Fruit fly (Drosophila melanogaster) whole organism, prepupa: ENCODE results near the gene CG14042.

ENCODE experiments used
- CG16779 ChIP-seq: fragments of 200-800 bp; sonication (Bioruptor generic); optimal IDR thresholded peaks from 3 replicates; lab custom pipeline; 2017; ENCODE audit warnings: missing biosample characterization, mild to moderate bottlenecking, missing genetic modification characterization
- CG7368 ChIP-seq: fragments of 200-800 bp; sonication (Bioruptor generic); optimal IDR thresholded peaks from 3 replicates; lab custom pipeline; 2016; ENCODE audit warnings: missing biosample characterization, missing genetic modification characterization
- CG8319 ChIP-seq: fragments of 200-800 bp; sonication (Bioruptor generic); optimal IDR thresholded peaks from 3 replicates; lab custom pipeline; 2016; ENCODE audit warnings: missing biosample characterization, missing genetic modification characterization
- CG8632 ChIP-seq: fragments of 200-800 bp; sonication (Bioruptor generic); optimal IDR thresholded peaks from 3 replicates; lab custom pipeline; 2016; ENCODE audit warnings: missing biosample characterization, missing genetic modification characterization
- Eip78C ChIP-seq: fragments of 200-800 bp; sonication (Bioruptor generic); peaks from one replicate; lab custom pipeline; 2016; ENCODE audit warnings: missing biosample characterization, missing genetic modification characterization
- Gug ChIP-seq: fragments of 200-800 bp; sonication (Bioruptor generic); IDR thresholded peaks from 2 replicates; pipeline ENCODE4 v1.3.6; 2022; ENCODE audit warnings: missing biosample characterization, missing genetic modification characterization
- Hr39 ChIP-seq: fragments of 200-800 bp; sonication (Bioruptor generic); optimal IDR thresholded peaks from 2 replicates; lab custom pipeline; 2016; ENCODE audit warnings: missing biosample characterization, missing genetic modification characterization
- Smox ChIP-seq: fragments of 200-800 bp; sonication (Bioruptor generic); optimal IDR thresholded peaks from 3 replicates; lab custom pipeline; 2016; ENCODE audit warnings: missing biosample characterization, missing genetic modification characterization
- acj6 ChIP-seq: fragments of 200-800 bp; sonication (Bioruptor generic); optimal IDR thresholded peaks from 3 replicates; lab custom pipeline; 2016; ENCODE audit warnings: missing biosample characterization, missing genetic modification characterization
- dsx ChIP-seq: fragments of 200-800 bp; optimal IDR thresholded peaks from 3 replicates; lab custom pipeline; 2019; ENCODE audit warnings: missing biosample characterization, mild to moderate bottlenecking, missing genetic modification characterization, moderate library complexity; ENCODE audit not compliant: poor library complexity, severe bottlenecking
- fd59A ChIP-seq: fragments of 200-800 bp; sonication (Bioruptor generic); optimal IDR thresholded peaks from 2 replicates; lab custom pipeline; 2017; ENCODE audit warnings: missing biosample characterization, mild to moderate bottlenecking, missing genetic modification characterization, missing genetic modification reagents
- lz ChIP-seq: fragments of 200-800 bp; sonication (Bioruptor generic); optimal IDR thresholded peaks from 3 replicates; lab custom pipeline; 2016; ENCODE audit warnings: missing biosample characterization, missing genetic modification characterization

DNA sequence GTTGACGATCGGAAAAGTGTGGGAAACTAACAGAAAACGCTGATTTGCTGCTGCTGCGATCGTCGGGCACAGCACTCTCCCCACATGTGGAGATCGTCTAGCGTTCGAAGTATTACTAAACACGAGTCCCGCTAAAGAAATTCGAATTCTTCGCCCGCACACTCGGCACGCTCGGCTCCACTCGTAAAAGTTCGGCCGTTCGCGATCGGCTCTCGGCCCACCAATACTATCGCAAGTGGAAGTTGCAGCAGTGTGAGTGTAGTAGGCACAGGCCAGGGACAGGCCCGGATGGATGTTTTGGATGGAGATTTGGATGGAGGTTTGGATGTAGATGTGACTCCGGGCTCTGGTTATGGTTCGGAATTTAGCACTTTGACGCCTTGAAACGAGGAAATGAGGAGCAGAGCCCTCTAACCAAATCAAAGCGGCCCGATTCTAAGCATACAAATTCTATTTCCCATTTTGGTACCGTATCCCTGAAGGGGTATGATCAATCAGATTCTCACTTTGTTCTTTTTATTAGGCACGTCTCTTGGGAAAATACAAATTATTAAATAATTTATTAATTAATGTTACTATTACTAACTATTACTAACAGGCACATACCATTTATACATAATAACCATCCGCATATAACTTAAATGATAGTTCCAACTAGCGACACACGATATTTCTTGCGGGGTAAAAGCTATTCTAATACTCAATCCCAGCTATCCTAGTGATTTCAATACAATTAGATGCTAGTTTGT is 10.0 kb upstream of the CG14042 start:
- TF ChIP-seq Hr39 (GFP tag; lab: Kevin White, UChicago) = no peak
- no peak for TF ChIP-seq Eip78C
- no peak for TF ChIP-seq CG8632 (GFP tag; lab: Kevin White, UChicago)
- TF ChIP-seq fd59A (GFP tag; lab: Kevin White, UChicago) = no peak
- no peak for TF ChIP-seq acj6 (GFP tag; lab: Kevin White, UChicago)
- TF ChIP-seq dsx (GFP tag; lab: Kevin White, UChicago) = no peak
- no peak for TF ChIP-seq Smox (GFP tag; lab: Kevin White, UChicago)
- TF ChIP-seq CG8319 (GFP tag; lab: Kevin White, UChicago) = no peak
- no peak for TF ChIP-seq lz (GFP tag; lab: Kevin White, UChicago)
- TF ChIP-seq CG16779 (tag; lab: Kevin White, UChicago) = no peak
- TF ChIP-seq CG7368 (GFP tag; lab: Kevin White, UChicago) = no peak
- no peak for TF ChIP-seq Gug (GFP tag; lab: Robert Waterston, UW)
